Worm (Caenorhabditis elegans): ENCODE measurements around the gene hat-1.
A peak's percentile ranks its signal among the peaks of the same experiment; 100 is the strongest.

Gene hat-1

ce11 chrIII:10407198-10407663 lies at the start of gene hat-1 (continued):
- no peak for TF ChIP-seq lim-6 (tag; optimal IDR thresholded peaks at IDR 0.05)
- TF ChIP-seq ama-1 (optimal IDR thresholded peaks at IDR 0.05): no peak
- no peak for TF ChIP-seq hlh-6 (tag; optimal IDR thresholded peaks at IDR 0.05)
- no peak for TF ChIP-seq sdc-2 (tag; optimal IDR thresholded peaks at IDR 0.05)
- TF ChIP-seq npax-4 (tag; optimal IDR thresholded peaks at IDR 0.05): no peak
- no peak for TF ChIP-seq ahr-1 (tag; optimal IDR thresholded peaks at IDR 0.05)
- no peak for TF ChIP-seq pros-1 (tag; optimal IDR thresholded peaks at IDR 0.05)
- TF ChIP-seq F13H6.1 (tag; optimal IDR thresholded peaks at IDR 0.05): no peak
- no peak for TF ChIP-seq ceh-2 (tag; optimal IDR thresholded peaks at IDR 0.05)
- TF ChIP-seq rnt-1 (tag; optimal IDR thresholded peaks at IDR 0.05): peak; percentile 26
- TF ChIP-seq pag-3 (tag; optimal IDR thresholded peaks at IDR 0.05; ENCODE audit: borderline replicate concordance): no peak
- TF ChIP-seq T23F11.4 (GFP tag; optimal IDR thresholded peaks at IDR 0.05): no peak
- no peak for TF ChIP-seq nhr-232 (tag; optimal IDR thresholded peaks at IDR 0.05)
- TF ChIP-seq unc-55 (GFP tag; optimal IDR thresholded peaks at IDR 0.05): peak; percentile 55
- TF ChIP-seq elt-4 (tag; optimal IDR thresholded peaks at IDR 0.05): no peak
- TF ChIP-seq nfya-1 (tag; optimal IDR thresholded peaks at IDR 0.05): peak; percentile 80

- no peak for TF ChIP-seq ahr-1 (tag; optimal IDR thresholded peaks at IDR 0.05)
- no peak for TF ChIP-seq syd-9 (tag; optimal IDR thresholded peaks at IDR 0.05)
- TF ChIP-seq ceh-19 (GFP tag; optimal IDR thresholded peaks at IDR 0.05): no peak
- no peak for TF ChIP-seq ceh-45 (GFP tag; IDR thresholded peaks at IDR 0.05)
These were observed 44.0 kb upstream of the hat-1 start, which contains the start of gene H04D03.4 for ce11 chrIII:10451012-10451411. Gene H04D03.4 (minus strand): TSS chrIII:10451112.

- TF ChIP-seq fkh-6 (tag; optimal IDR thresholded peaks at IDR 0.05) (no peak), pax-1 (tag; optimal IDR thresholded peaks at IDR 0.05) (no peak), hlh-13 (GFP tag; optimal IDR thresholded peaks at IDR 0.05) (no peak), fax-1 (tag; optimal IDR thresholded peaks at IDR 0.05) (no peak), npax-4 (tag; optimal IDR thresholded peaks at IDR 0.05) (no peak), ama-1 (optimal IDR thresholded peaks at IDR 0.05) (no peak), eyg-1 (tag; optimal IDR thresholded peaks at IDR 0.05) (no peak), ceh-34 (tag; optimal IDR thresholded peaks at IDR 0.05) (no peak), syd-9 (tag; optimal IDR thresholded peaks at IDR 0.05) (no peak), ets-4 (tag; optimal IDR thresholded peaks at IDR 0.05) (no peak), madf-2 (tag; optimal IDR thresholded peaks at IDR 0.05) (no peak), ref-2 (tag; optimal IDR thresholded peaks at IDR 0.05) (no peak), nhr-232 (tag; optimal IDR thresholded peaks at IDR 0.05) (no peak), elt-4 (tag; optimal IDR thresholded peaks at IDR 0.05) (no peak), lim-6 (tag; optimal IDR thresholded peaks at IDR 0.05) (no peak), pros-1 (tag; optimal IDR thresholded peaks at IDR 0.05) (no peak), ztf-16 (tag; optimal IDR thresholded peaks at IDR 0.05) (no peak), sox-2 (GFP tag; IDR thresholded peaks at IDR 0.05) (no peak)
These were observed 39.7 kb upstream of the hat-1 start, which contains the start of gene H04D03.7 for ce11 chrIII:10446730-10447129. Gene H04D03.7 (minus strand): TSS chrIII:10446830.

- TF ChIP-seq ceh-2 (tag; optimal IDR thresholded peaks at IDR 0.05) (no peak), pha-2 (tag; optimal IDR thresholded peaks at IDR 0.05) (no peak), pat-9 (tag; optimal IDR thresholded peaks at IDR 0.05) (no peak), pha-4 (tag; optimal IDR thresholded peaks at IDR 0.05) (no peak), nhr-232 (tag; optimal IDR thresholded peaks at IDR 0.05) (no peak), pros-1 (tag; optimal IDR thresholded peaks at IDR 0.05) (no peak), mec-3 (tag; optimal IDR thresholded peaks at IDR 0.05; ENCODE audit: borderline replicate concordance) (no peak), ttx-3 (tag; optimal IDR thresholded peaks at IDR 0.05) (no peak), hlh-15 (tag; optimal IDR thresholded peaks at IDR 0.05) (no peak), fkh-10 (GFP tag; optimal IDR thresholded peaks at IDR 0.05) (no peak)
These were observed 35.5 kb upstream of the hat-1 start, which contains the start of the genes H04D03.2 and ecps-2 for ce11 chrIII:10442355-10443140. Gene H04D03.2 (minus strand): TSS chrIII:10442405. Gene ecps-2 (plus strand): TSS chrIII:10443090.

All from whole organism, late embryonic.